Fruit fly (Drosophila melanogaster): Measurements from ENCODE around the gene Gr93c.
A peak's percentile ranks its signal among the peaks of the same experiment; 100 is the strongest.

Gr93c gene

DNA sequence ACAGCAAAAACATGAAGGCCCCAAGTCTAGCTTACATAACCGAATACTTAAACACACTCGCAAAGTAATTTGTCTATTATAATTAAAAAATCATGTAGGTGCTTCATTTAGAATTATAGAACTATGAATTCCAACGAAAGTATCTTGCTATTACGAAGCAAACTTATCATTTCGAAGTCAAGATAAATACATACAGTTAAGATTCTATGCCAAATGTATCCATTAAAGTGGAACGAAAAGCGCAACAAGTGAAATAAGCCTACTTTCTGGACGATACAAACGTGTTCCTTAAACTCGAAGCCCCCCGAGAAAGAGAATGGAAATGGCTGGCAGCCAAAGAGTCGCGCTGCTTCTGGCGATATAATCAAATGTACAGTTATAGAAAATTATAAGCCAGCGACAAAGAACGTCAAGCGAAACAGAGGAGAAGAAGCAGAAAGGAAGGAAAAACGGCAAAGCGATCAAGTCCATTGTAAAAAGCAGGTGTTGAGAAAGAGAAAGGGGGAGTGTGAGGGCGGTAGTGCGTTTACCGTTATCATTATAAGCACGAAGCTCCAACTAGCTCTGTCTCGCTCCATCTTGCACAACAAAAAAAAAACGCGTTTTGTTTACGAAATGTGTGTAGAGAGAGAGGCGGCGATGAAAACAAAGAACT is 7.6 kb upstream of the Gr93c start (continued):
- TF ChIP-seq fd3F (GFP tag; optimal IDR thresholded peaks at IDR 0.05) (peak; percentile 31), CG7963 (GFP tag; IDR thresholded peaks at IDR 0.05; ENCODE audit: partially characterized antibody) (no peak), CG12155 (GFP tag; optimal IDR thresholded peaks at IDR 0.05) (peak; percentile 10), sens-2 (GFP tag; IDR thresholded peaks at IDR 0.05) (no peak), nmo (GFP tag; optimal IDR thresholded peaks at IDR 0.05) (peak; percentile 15), CG9817 (tag; optimal IDR thresholded peaks at IDR 0.05) (peak; percentile 50), Dll (GFP tag; IDR thresholded peaks at IDR 0.05; ENCODE audit: partially characterized antibody) (no peak), slp2 (GFP tag; optimal IDR thresholded peaks at IDR 0.05) (no peak), CG2129 (GFP tag; IDR thresholded peaks at IDR 0.05; ENCODE audit: partially characterized antibody) (no peak), sens (GFP tag) (peak; percentile 67), CG18619 (GFP tag; optimal IDR thresholded peaks at IDR 0.05) (peak; percentile 20), CG7839 (tag; optimal IDR thresholded peaks at IDR 0.05) (peak; percentile 45), CG3281 (GFP tag; optimal IDR thresholded peaks at IDR 0.05) (peak; percentile 37), Eip74EF (GFP tag; optimal IDR thresholded peaks at IDR 0.05) (peak in 1 of 2 experiments; percentile 9), CG15011 (GFP tag; optimal IDR thresholded peaks at IDR 0.05) (peak; percentile 16), eve (GFP tag; optimal IDR thresholded peaks at IDR 0.05) (peak in 1 of 2 experiments; percentile 9), Fer1 (GFP tag; optimal IDR thresholded peaks at IDR 0.05) (peak; percentile 23), NK7.1 (GFP tag; optimal IDR thresholded peaks at IDR 0.05) (no peak)

DNA sequence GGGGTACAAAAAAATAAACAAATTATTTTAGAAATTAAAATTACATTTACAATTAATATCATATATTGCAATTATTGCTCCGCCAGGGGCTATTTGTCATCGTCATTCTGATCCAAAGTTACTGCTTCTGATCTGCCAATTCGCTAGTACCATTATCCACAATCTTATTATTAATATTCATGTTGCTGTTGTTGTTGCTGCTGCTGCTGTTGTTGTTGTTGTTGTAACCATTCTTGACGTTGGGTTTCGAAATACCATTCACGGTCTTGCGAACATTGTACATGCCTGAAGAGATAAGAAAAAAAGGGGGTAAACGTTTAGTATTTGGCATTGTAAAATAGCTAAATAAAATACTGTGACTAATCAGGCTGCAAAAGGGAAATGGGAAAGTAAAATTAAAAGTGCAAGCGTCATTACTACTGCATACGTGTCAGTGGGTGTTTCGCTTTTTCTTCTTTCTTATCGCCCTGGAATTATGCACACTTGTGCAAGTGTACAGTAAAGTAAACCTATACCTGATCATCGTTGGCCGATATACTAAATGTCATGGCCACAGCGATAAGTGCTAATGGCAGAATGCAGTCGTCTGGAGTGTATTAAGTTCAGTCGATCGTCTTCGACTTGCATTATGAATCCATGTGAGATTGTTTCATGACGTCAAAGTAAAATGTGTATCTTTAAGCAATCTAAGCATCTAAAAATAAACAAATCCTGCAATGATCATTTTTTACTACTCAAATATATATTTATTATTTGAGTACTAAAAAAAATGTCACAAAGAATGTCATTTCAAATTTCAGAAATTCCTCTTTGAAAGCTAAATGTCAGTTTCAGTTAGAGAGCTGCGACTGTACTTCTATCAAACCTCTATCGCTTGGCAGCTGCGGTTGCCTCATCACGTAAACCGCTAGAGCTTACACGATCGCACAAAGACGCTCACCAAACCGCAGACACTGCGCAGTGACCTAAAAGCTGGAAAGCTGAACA is 6.8 kb upstream of the Gr93c start:
- no peak for TF ChIP-seq CG11696 (GFP tag; IDR thresholded peaks at IDR 0.05)
- TF ChIP-seq CG9437 (GFP tag; optimal IDR thresholded peaks at IDR 0.05): no peak
- no peak for TF ChIP-seq gt (GFP tag; IDR thresholded peaks at IDR 0.05)
- no peak for TF ChIP-seq zfh1 (GFP tag; IDR thresholded peaks at IDR 0.05)
- TF ChIP-seq phol (tag; optimal IDR thresholded peaks at IDR 0.05): no peak
- no peak for TF ChIP-seq dm (GFP tag; optimal IDR thresholded peaks at IDR 0.05)
- TF ChIP-seq Spps (tag; optimal IDR thresholded peaks at IDR 0.05): no peak
- TF ChIP-seq jumu (GFP tag; optimal IDR thresholded peaks at IDR 0.05): no peak
- TF ChIP-seq CG4360 (GFP tag; IDR thresholded peaks at IDR 0.05): peak; percentile 90
- no peak for TF ChIP-seq CG9932 (GFP tag; IDR thresholded peaks at IDR 0.05)
- TF ChIP-seq CG15514 (GFP tag; optimal IDR thresholded peaks at IDR 0.05): no peak
- no peak for TF ChIP-seq NC2α (GFP tag; optimal IDR thresholded peaks at IDR 0.05)
- TF ChIP-seq eve (GFP tag; optimal IDR thresholded peaks at IDR 0.05): peak in 1 of 2 experiments; percentile 19
- TF ChIP-seq CG31365 (tag; optimal IDR thresholded peaks at IDR 0.05): no peak
- TF ChIP-seq dan (GFP tag; IDR thresholded peaks at IDR 0.05): no peak
- 0 out of 3 replicates have a peak, but pooled peaks have one; percentile 19 for TF ChIP-seq gce (GFP tag; IDR thresholded peaks at IDR 0.05)
- TF ChIP-seq amos (GFP tag; IDR thresholded peaks at IDR 0.05; ENCODE audit: partially characterized antibody): no peak
- TF ChIP-seq Blimp-1 (GFP tag; optimal IDR thresholded peaks at IDR 0.05): peak; percentile 3
- TF ChIP-seq unc-4 (GFP tag; IDR thresholded peaks at IDR 0.05; ENCODE audit: partially characterized antibody): no peak
- no peak for TF ChIP-seq ara (GFP tag; IDR thresholded peaks at IDR 0.05)
- 0 out of 2 replicates have a peak, but pooled peaks have one; percentile 6 for TF ChIP-seq ap (GFP tag; IDR thresholded peaks at IDR 0.05)
- TF ChIP-seq CG10654 (GFP tag; optimal IDR thresholded peaks at IDR 0.05): no peak
- TF ChIP-seq CG3407 (GFP tag; optimal IDR thresholded peaks at IDR 0.05): no peak
- no peak for TF ChIP-seq jigr1 (GFP tag; IDR thresholded peaks at IDR 0.05)
- no peak for TF ChIP-seq Vsx1 (GFP tag; optimal IDR thresholded peaks at IDR 0.05)
- no peak for TF ChIP-seq CG13894 (tag; optimal IDR thresholded peaks at IDR 0.05)
- no peak for TF ChIP-seq CG32532 (GFP tag; IDR thresholded peaks at IDR 0.05)
- peak; percentile 71 for TF ChIP-seq Ets65A (GFP tag)
- no peak for TF ChIP-seq br (optimal IDR thresholded peaks at IDR 0.05)
- no peak for TF ChIP-seq bowl (GFP tag; IDR thresholded peaks at IDR 0.05)

All from whole organism, embryonic.